Worm (Caenorhabditis elegans) whole organism, young adult: Measurements from ENCODE around the gene vps-41.

ENCODE experiments used
- B0035.1 ChIP-seq: sonication (generic microtip); optimal IDR thresholded peaks from 2 replicates; lab custom pipeline; 2016; ENCODE audit warnings: missing genetic modification characterization, mild to moderate bottlenecking, missing compliant biosample characterization, missing genotype, missing genetic modification reagents
- B0261.1 ChIP-seq: sonication (generic microtip); optimal IDR thresholded peaks from 2 replicates; lab custom pipeline; 2016; ENCODE audit warnings: mild to moderate bottlenecking, missing genetic modification characterization, moderate library complexity, missing compliant biosample characterization
- C17E4.6 ChIP-seq: fragments of 200-800 bp; sonication (Bioruptor generic); IDR thresholded peaks from 2 replicates; pipeline ENCODE4 v1.3.6; 2022; ENCODE audit warnings: missing genetic modification reagents, missing genetic modification characterization, missing compliant biosample characterization
- F39B2.1 ChIP-seq: fragments of 200-800 bp; sonication (Bioruptor generic); IDR thresholded peaks from 2 replicates; pipeline ENCODE4 v1.3.6; 2022; ENCODE audit warnings: missing genetic modification reagents, missing genetic modification characterization, missing compliant biosample characterization
- F49E8.2 ChIP-seq: sonication (generic microtip); optimal IDR thresholded peaks from 3 replicates; lab custom pipeline; 2017; ENCODE audit warnings: missing genetic modification characterization, mild to moderate bottlenecking, missing compliant biosample characterization, antibody characterized with exemption, moderate library complexity; ENCODE audit not compliant: insufficient read depth
- Y79H2A.3 ChIP-seq: fragments of 200-800 bp; sonication (Bioruptor generic); conservative IDR thresholded peaks from 2 replicates; pipeline ENCODE4 v1.3.6; 2022; ENCODE audit warnings: missing genetic modification reagents, missing genetic modification characterization, missing compliant biosample characterization
- ZK185.1 ChIP-seq: sonication (generic microtip); optimal IDR thresholded peaks from 2 replicates; lab custom pipeline; 2016; ENCODE audit warnings: mild to moderate bottlenecking, missing genetic modification characterization, missing compliant biosample characterization; ENCODE audit not compliant: poor library complexity, severe bottlenecking
- ama-1 ChIP-seq, 3 experiments: fragments of 150-350 bp in 1 of 3; sonication (generic microtip) in 2 of 3; optimal IDR thresholded peaks; 2 replicates each; lab custom pipeline; 2014 to 2018; ENCODE audit warnings: missing biosample characterization in 2 of 3, missing genetic modification characterization in 2 of 3, missing genetic modification reagents in 2 of 3
- aptf-2 ChIP-seq: fragments of 200-800 bp; sonication (Bioruptor generic); conservative IDR thresholded peaks from 2 replicates; pipeline ENCODE4 v1.3.6; 2022; ENCODE audit warnings: missing genetic modification reagents, missing genetic modification characterization, missing compliant biosample characterization
- atf-7 ChIP-seq: sonication (generic microtip); optimal IDR thresholded peaks from 2 replicates; lab custom pipeline; 2017; ENCODE audit warnings: mild to moderate bottlenecking, missing genetic modification characterization, missing compliant biosample characterization
- attf-5 ChIP-seq: fragments of 200-800 bp; sonication (Bioruptor generic); optimal IDR thresholded peaks from 2 replicates; lab custom pipeline; 2018; ENCODE audit warnings: mild to moderate bottlenecking, missing genetic modification characterization, missing compliant biosample characterization
- cebp-1 ChIP-seq, 2 experiments: fragments of 200-800 bp in 1 of 2; sonication (Bioruptor generic) in 1 of 2; sonication (generic microtip) in 1 of 2; IDR thresholded peaks in 1 of 2; optimal IDR thresholded peaks in 1 of 2; 2 replicates each; pipeline versions ENCODE4 v1.3.6 to Lab custom; 2017 to 2022; ENCODE audit warnings: missing compliant biosample characterization in 2 of 2, missing genetic modification characterization in 2 of 2, mild to moderate bottlenecking in 1 of 2, missing genetic modification reagents in 1 of 2, moderate library complexity in 1 of 2
- ceh-27 ChIP-seq: fragments of 200-800 bp; sonication (Bioruptor generic); optimal IDR thresholded peaks from 2 replicates; lab custom pipeline; 2018; ENCODE audit warnings: mild to moderate bottlenecking, missing genetic modification characterization, moderate library complexity, missing compliant biosample characterization
- ceh-58 ChIP-seq: fragments of 200-800 bp; sonication (Bioruptor generic); IDR thresholded peaks from 2 replicates; pipeline ENCODE4 v1.3.6; 2022; ENCODE audit warnings: missing genetic modification characterization, missing compliant biosample characterization
- dox-1 ChIP-seq: fragments of 200-800 bp; sonication (Bioruptor generic); IDR thresholded peaks from 2 replicates; pipeline ENCODE4 v1.3.6; 2022; ENCODE audit warnings: missing genetic modification reagents, missing genetic modification characterization, missing compliant biosample characterization
- dpl-1 ChIP-seq: fragments of 150-350 bp; optimal IDR thresholded peaks from 2 replicates; lab custom pipeline; 2014; ENCODE audit warnings: missing biosample characterization, missing genetic modification reagents, missing genetic modification characterization
- egl-18 ChIP-seq: fragments of 200-800 bp; sonication (Bioruptor generic); IDR thresholded peaks from 2 replicates; pipeline ENCODE4 v1.3.6; 2022; ENCODE audit warnings: missing genetic modification reagents, missing genetic modification characterization, missing compliant biosample characterization
- egl-44 ChIP-seq: fragments of 200-800 bp; sonication (Bioruptor generic); IDR thresholded peaks from 2 replicates; pipeline ENCODE4 v1.3.6; 2022; ENCODE audit warnings: missing genetic modification reagents, missing genetic modification characterization, missing compliant biosample characterization
- egrh-3 ChIP-seq: fragments of 200-800 bp; sonication (Bioruptor generic); IDR thresholded peaks from 2 replicates; pipeline ENCODE4 v1.3.6; 2022; ENCODE audit warnings: missing genetic modification reagents, missing genetic modification characterization, missing compliant biosample characterization
- fkh-3 ChIP-seq: sonication (generic microtip); optimal IDR thresholded peaks from 2 replicates; lab custom pipeline; 2016; ENCODE audit warnings: mild to moderate bottlenecking, missing genetic modification characterization, missing compliant biosample characterization
- hlh-12 ChIP-seq: sonication (generic microtip); optimal IDR thresholded peaks from 2 replicates; lab custom pipeline; 2016; ENCODE audit warnings: missing genetic modification characterization, missing compliant biosample characterization
- let-526 ChIP-seq: fragments of 200-800 bp; sonication (Bioruptor generic); IDR thresholded peaks from 2 replicates; pipeline ENCODE4 v1.3.6; 2022; ENCODE audit warnings: missing genetic modification reagents, missing genetic modification characterization, missing compliant biosample characterization
- lin-40 ChIP-seq: sonication (generic microtip); optimal IDR thresholded peaks from 2 replicates; lab custom pipeline; 2016; ENCODE audit warnings: missing genetic modification characterization, mild to moderate bottlenecking, missing compliant biosample characterization, missing genotype, missing genetic modification reagents
- lin-54 ChIP-seq: fragments of 200-800 bp; sonication (Bioruptor generic); optimal IDR thresholded peaks from 2 replicates; lab custom pipeline; 2018; ENCODE audit warnings: mild to moderate bottlenecking, missing genetic modification characterization, missing compliant biosample characterization
- lir-1 ChIP-seq: fragments of 200-800 bp; sonication (Bioruptor generic); conservative IDR thresholded peaks from 2 replicates; pipeline ENCODE4 v1.3.6; 2022; ENCODE audit warnings: missing genetic modification reagents, missing genetic modification characterization, missing compliant biosample characterization
- madf-3 ChIP-seq: fragments of 200-800 bp; sonication (Bioruptor generic); IDR thresholded peaks from 2 replicates; pipeline ENCODE4 v1.3.6; 2022; ENCODE audit warnings: missing genetic modification reagents, missing genetic modification characterization, missing compliant biosample characterization
- madf-8 ChIP-seq: fragments of 200-800 bp; sonication (Bioruptor generic); conservative IDR thresholded peaks from 2 replicates; pipeline ENCODE4 v1.3.6; 2022; ENCODE audit warnings: missing genetic modification reagents, missing genetic modification characterization, missing compliant biosample characterization
- mel-28 ChIP-seq: sonication (generic microtip); optimal IDR thresholded peaks from 2 replicates; lab custom pipeline; 2016; ENCODE audit warnings: borderline replicate concordance, mild to moderate bottlenecking, missing genetic modification characterization, missing compliant biosample characterization
- nfya-1 ChIP-seq: sonication (generic microtip); optimal IDR thresholded peaks from 2 replicates; lab custom pipeline; 2017; ENCODE audit warnings: antibody characterized with exemption, missing compliant biosample characterization, missing genetic modification characterization, borderline replicate concordance; ENCODE audit not compliant: insufficient read depth
- nhr-120 ChIP-seq: fragments of 200-800 bp; sonication (Bioruptor generic); IDR thresholded peaks from 2 replicates; pipeline ENCODE4 v1.3.6; 2022; ENCODE audit warnings: missing genetic modification characterization, missing compliant biosample characterization
- sdz-38 ChIP-seq: sonication (generic microtip); optimal IDR thresholded peaks from 2 replicates; lab custom pipeline; 2016; ENCODE audit warnings: missing genotype, missing genetic modification characterization, missing compliant biosample characterization
- sea-2 ChIP-seq: fragments of 200-800 bp; sonication (Bioruptor generic); IDR thresholded peaks from 2 replicates; pipeline ENCODE4 v1.3.6; 2022; ENCODE audit warnings: missing genetic modification characterization, missing compliant biosample characterization
- snpc-1.3 ChIP-seq: sonication (generic microtip); optimal IDR thresholded peaks from 2 replicates; lab custom pipeline; 2017; ENCODE audit warnings: missing genetic modification characterization, mild to moderate bottlenecking, missing compliant biosample characterization, antibody characterized with exemption, moderate library complexity, missing genotype, missing genetic modification reagents; ENCODE audit not compliant: insufficient read depth
- sptf-2 ChIP-seq: fragments of 200-800 bp; sonication (Bioruptor generic); optimal IDR thresholded peaks from 2 replicates; lab custom pipeline; 2018; ENCODE audit warnings: mild to moderate bottlenecking, missing genetic modification characterization, missing compliant biosample characterization
- xnd-1 ChIP-seq: sonication (generic microtip); optimal IDR thresholded peaks from 2 replicates; lab custom pipeline; 2016; ENCODE audit warnings: missing genotype, missing genetic modification reagents, missing genetic modification characterization, missing compliant biosample characterization
- ztf-18 ChIP-seq: sonication (generic microtip); optimal IDR thresholded peaks from 2 replicates; lab custom pipeline; 2016; ENCODE audit warnings: missing genotype, mild to moderate bottlenecking, missing genetic modification characterization, missing compliant biosample characterization
- ztf-25 ChIP-seq: fragments of 200-800 bp; sonication (Bioruptor generic); IDR thresholded peaks from 2 replicates; pipeline ENCODE4 v1.3.6; 2022; ENCODE audit warnings: missing genetic modification reagents, missing genetic modification characterization, missing compliant biosample characterization
- ztf-28 ChIP-seq: fragments of 200-800 bp; sonication (Bioruptor generic); IDR thresholded peaks from 2 replicates; pipeline ENCODE4 v1.3.6; 2022; ENCODE audit warnings: missing genetic modification reagents, missing genetic modification characterization, missing compliant biosample characterization

vps-41 gene

DNA sequence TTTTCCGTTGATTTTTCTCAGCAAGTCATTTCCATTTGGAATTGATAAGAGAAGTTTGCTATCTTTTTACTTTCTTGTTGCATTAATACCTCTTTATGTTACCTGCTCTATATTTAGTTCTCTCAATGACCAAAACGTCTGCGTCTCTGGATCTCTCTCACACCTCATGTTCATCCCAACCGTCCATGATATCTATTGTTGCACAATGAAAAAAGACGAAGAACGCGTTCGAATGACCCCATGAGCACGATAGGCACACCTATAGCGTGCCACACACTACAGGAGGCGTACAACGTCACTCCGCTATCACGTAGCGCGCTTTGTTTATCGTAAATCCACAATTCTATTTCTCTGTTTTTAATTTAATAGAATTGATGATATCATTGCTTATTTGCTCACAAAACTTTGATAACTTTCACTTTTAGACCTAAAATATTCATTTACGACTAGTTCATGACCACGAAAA lies 4.4 kb upstream of the vps-41 start, which contains the start of gene Y34B4A.2 (continued):
- TF ChIP-seq mel-28 (tag; lab: Kevin White, UChicago): no peak
- TF ChIP-seq ama-1 (optimal IDR thresholded peaks at IDR 0.05; lab: Kevin White, UChicago): no peak
- TF ChIP-seq ama-1 (GFP tag; optimal IDR thresholded peaks at IDR 0.05; lab: Kevin White, UChicago): no peak
- no peak for TF ChIP-seq madf-3 (GFP tag; lab: Robert Waterston, UW)
- no peak for TF ChIP-seq ceh-27 (GFP tag; lab: Kevin White, UChicago)
- TF ChIP-seq madf-8 (GFP tag; lab: Robert Waterston, UW): no peak
- no peak for TF ChIP-seq fkh-3 (tag; lab: Kevin White, UChicago)
- TF ChIP-seq ceh-58 (GFP tag; lab: Robert Waterston, UW): no peak
- TF ChIP-seq lir-1 (GFP tag; lab: Robert Waterston, UW): no peak
- TF ChIP-seq atf-7 (tag; lab: Kevin White, UChicago): peak; percentile 28
- no peak for TF ChIP-seq cebp-1 (GFP tag; IDR thresholded peaks at IDR 0.05; lab: Robert Waterston, UW)
- peak; percentile 62 for TF ChIP-seq cebp-1 (tag; optimal IDR thresholded peaks at IDR 0.05; lab: Kevin White, UChicago)
- TF ChIP-seq lin-40: no peak
- peak; percentile 22 for TF ChIP-seq ZK185.1 (tag; lab: Kevin White, UChicago)
- no peak for TF ChIP-seq B0261.1 (tag; lab: Kevin White, UChicago)
- 0 out of 2 replicates have a peak, but pooled peaks have one; percentile 18 for TF ChIP-seq let-526
- TF ChIP-seq lin-54 (GFP tag; lab: Kevin White, UChicago): no peak
- no peak for TF ChIP-seq ztf-28 (GFP tag; lab: Robert Waterston, UW)
- 0 out of 2 replicates have a peak, but pooled peaks have one; percentile 40 for TF ChIP-seq dox-1 (GFP tag; lab: Robert Waterston, UW)
- TF ChIP-seq ztf-18 (tag; lab: Kevin White, UChicago): peak; percentile 8
- TF ChIP-seq dpl-1 (GFP tag; lab: Kevin White, UChicago): no peak
- no peak for TF ChIP-seq C17E4.6 (GFP tag; lab: Robert Waterston, UW)
- TF ChIP-seq B0035.1 (tag; lab: Kevin White, UChicago): no peak
- no peak for TF ChIP-seq F49E8.2

DNA sequence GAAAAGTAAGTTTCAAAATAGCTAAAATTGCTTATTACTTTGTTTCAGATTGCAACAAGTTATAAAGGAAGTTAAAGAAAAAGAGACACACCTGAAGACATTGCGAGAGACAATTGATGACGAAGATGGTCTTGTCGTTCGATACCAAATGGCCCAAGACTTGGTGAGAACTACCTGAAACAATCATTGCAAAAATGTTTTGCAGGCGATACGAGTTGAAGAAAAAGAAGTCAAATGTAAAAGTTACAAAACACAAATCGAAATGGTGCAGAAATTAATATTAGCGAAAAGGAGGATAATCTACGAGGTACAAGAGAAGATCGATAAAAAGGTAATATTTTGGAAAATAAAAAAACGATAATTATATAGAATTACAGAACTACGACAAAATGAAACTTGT lies 4.0 kb upstream of the vps-41 start, which contains the start of gene rga-8:
Gene rga-8 (minus strand): TSS at position 101 of the 400 bp plus-strand sequence.
- TF ChIP-seq nhr-120 (GFP tag; lab: Robert Waterston, UW): no peak
- TF ChIP-seq F39B2.1 (GFP tag; lab: Robert Waterston, UW): no peak
- TF ChIP-seq fkh-3 (tag; lab: Kevin White, UChicago): no peak
- TF ChIP-seq sptf-2 (GFP tag; lab: Kevin White, UChicago): no peak
- no peak for TF ChIP-seq hlh-12 (tag; lab: Kevin White, UChicago)
- TF ChIP-seq aptf-2: no peak

DNA sequence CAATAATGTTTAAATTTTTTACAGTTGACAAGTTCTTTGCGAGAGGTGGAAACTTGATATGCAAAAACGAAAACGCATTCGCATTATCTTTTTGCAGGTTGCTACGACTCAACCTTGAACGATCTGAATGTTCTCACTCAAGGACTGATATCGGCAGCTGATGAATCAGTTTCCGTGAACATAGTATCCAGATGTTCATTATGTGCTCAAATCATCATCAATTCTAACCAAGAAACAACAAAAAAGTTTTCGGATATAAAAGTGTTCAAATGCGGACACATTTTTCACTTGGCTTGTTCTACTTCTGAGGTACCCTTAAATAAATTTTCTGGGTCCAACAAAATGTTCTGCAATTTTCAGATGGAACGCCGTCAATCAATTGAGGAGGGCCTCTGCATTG lies 5.5 kb downstream of the vps-41 start:
- no peak for TF ChIP-seq attf-5 (GFP tag; lab: Kevin White, UChicago)
- no peak for TF ChIP-seq ztf-18 (tag; lab: Kevin White, UChicago)
- no peak for TF ChIP-seq snpc-1.3
- TF ChIP-seq egl-18 (GFP tag; lab: Robert Waterston, UW): no peak
- no peak for TF ChIP-seq madf-8 (GFP tag; lab: Robert Waterston, UW)
- TF ChIP-seq B0035.1 (tag; lab: Kevin White, UChicago): no peak
- TF ChIP-seq sea-2 (GFP tag; lab: Robert Waterston, UW): no peak
- TF ChIP-seq Y79H2A.3 (GFP tag; lab: Robert Waterston, UW): no peak
- TF ChIP-seq ztf-28 (GFP tag; lab: Robert Waterston, UW): no peak
- no peak for TF ChIP-seq sdz-38 (tag; lab: Kevin White, UChicago)
- no peak for TF ChIP-seq ztf-25 (GFP tag; lab: Robert Waterston, UW)
- no peak for TF ChIP-seq cebp-1 (GFP tag; IDR thresholded peaks at IDR 0.05; lab: Robert Waterston, UW)
- no peak for TF ChIP-seq cebp-1 (tag; optimal IDR thresholded peaks at IDR 0.05; lab: Kevin White, UChicago)
- no peak for TF ChIP-seq F49E8.2
- TF ChIP-seq nfya-1: no peak
- TF ChIP-seq egl-44: no peak
- TF ChIP-seq egrh-3 (GFP tag; lab: Robert Waterston, UW): no peak
- TF ChIP-seq lin-40: no peak
- no peak for TF ChIP-seq xnd-1 (tag; lab: Kevin White, UChicago)
